Worm (Caenorhabditis elegans) whole organism, young adult: ENCODE measurements around the gene R02E4.3.

Source experiments
- B0035.1 ChIP-seq: sonication (generic microtip); optimal IDR thresholded peaks from 2 replicates; lab custom pipeline; 2016; ENCODE audit warnings: missing genetic modification characterization, mild to moderate bottlenecking, missing compliant biosample characterization, missing genotype, missing genetic modification reagents
- B0261.1 ChIP-seq: sonication (generic microtip); optimal IDR thresholded peaks from 2 replicates; lab custom pipeline; 2016; ENCODE audit warnings: mild to moderate bottlenecking, missing genetic modification characterization, moderate library complexity, missing compliant biosample characterization
- C06A6.2 ChIP-seq: fragments of 200-800 bp; sonication (Bioruptor generic); conservative IDR thresholded peaks from 2 replicates; pipeline ENCODE4 v1.3.6; 2022; ENCODE audit warnings: missing genetic modification characterization, missing compliant biosample characterization
- F49E8.2 ChIP-seq: sonication (generic microtip); optimal IDR thresholded peaks from 3 replicates; lab custom pipeline; 2017; ENCODE audit warnings: missing genetic modification characterization, mild to moderate bottlenecking, missing compliant biosample characterization, antibody characterized with exemption, moderate library complexity; ENCODE audit not compliant: insufficient read depth
- F52B5.7 ChIP-seq: sonication (generic microtip); optimal IDR thresholded peaks from 2 replicates; lab custom pipeline; 2016; ENCODE audit warnings: mild to moderate bottlenecking, missing genetic modification characterization, missing compliant biosample characterization
- F55B11.4 ChIP-seq: sonication (generic microtip); optimal IDR thresholded peaks from 2 replicates; lab custom pipeline; 2016; ENCODE audit warnings: missing compliant biosample characterization, missing genetic modification characterization, borderline replicate concordance; ENCODE audit not compliant: insufficient read depth
- F57A8.1 ChIP-seq: fragments of 200-800 bp; sonication (Bioruptor generic); optimal IDR thresholded peaks from 2 replicates; lab custom pipeline; 2018; ENCODE audit warnings: mild to moderate bottlenecking, missing genetic modification characterization, moderate library complexity, missing compliant biosample characterization
- F57C9.4 ChIP-seq: sonication (generic microtip); optimal IDR thresholded peaks from 2 replicates; lab custom pipeline; 2017; ENCODE audit warnings: mild to moderate bottlenecking, missing genetic modification characterization, missing compliant biosample characterization
- K11D2.4 ChIP-seq: fragments of 200-800 bp; sonication (Bioruptor generic); IDR thresholded peaks from 2 replicates; pipeline ENCODE4 v1.3.6; 2022; ENCODE audit warnings: missing genetic modification reagents, missing genetic modification characterization, missing compliant biosample characterization
- T26A5.8 ChIP-seq: sonication (generic microtip); optimal IDR thresholded peaks from 2 replicates; lab custom pipeline; 2016; ENCODE audit warnings: missing genetic modification characterization, missing compliant biosample characterization
- Y53G8AR.9 ChIP-seq: fragments of 200-800 bp; sonication (Bioruptor generic); conservative IDR thresholded peaks from 2 replicates; pipeline ENCODE4 v1.3.6; 2022; ENCODE audit warnings: missing genetic modification reagents, missing genetic modification characterization, missing compliant biosample characterization
- Y79H2A.3 ChIP-seq: fragments of 200-800 bp; sonication (Bioruptor generic); conservative IDR thresholded peaks from 2 replicates; pipeline ENCODE4 v1.3.6; 2022; ENCODE audit warnings: missing genetic modification reagents, missing genetic modification characterization, missing compliant biosample characterization
- aptf-2 ChIP-seq: fragments of 200-800 bp; sonication (Bioruptor generic); conservative IDR thresholded peaks from 2 replicates; pipeline ENCODE4 v1.3.6; 2022; ENCODE audit warnings: missing genetic modification reagents, missing genetic modification characterization, missing compliant biosample characterization
- atf-7 ChIP-seq: sonication (generic microtip); optimal IDR thresholded peaks from 2 replicates; lab custom pipeline; 2017; ENCODE audit warnings: mild to moderate bottlenecking, missing genetic modification characterization, missing compliant biosample characterization
- attf-3 ChIP-seq: fragments of 200-800 bp; sonication (Bioruptor generic); conservative IDR thresholded peaks from 2 replicates; pipeline ENCODE4 v1.3.6; 2022; ENCODE audit warnings: missing genetic modification reagents, missing genetic modification characterization, missing compliant biosample characterization
- attf-5 ChIP-seq: fragments of 200-800 bp; sonication (Bioruptor generic); optimal IDR thresholded peaks from 2 replicates; lab custom pipeline; 2018; ENCODE audit warnings: mild to moderate bottlenecking, missing genetic modification characterization, missing compliant biosample characterization
- attf-6 ChIP-seq: fragments of 200-800 bp; sonication (Bioruptor generic); IDR thresholded peaks from 2 replicates; pipeline ENCODE4 v1.3.6; 2022; ENCODE audit warnings: missing genetic modification reagents, missing genetic modification characterization, missing compliant biosample characterization
- ceh-100 ChIP-seq: fragments of 200-800 bp; sonication (Bioruptor generic); IDR thresholded peaks from 2 replicates; pipeline ENCODE4 v1.3.6; 2022; ENCODE audit warnings: missing genetic modification reagents, missing genetic modification characterization, missing compliant biosample characterization
- ceh-58 ChIP-seq: fragments of 200-800 bp; sonication (Bioruptor generic); IDR thresholded peaks from 2 replicates; pipeline ENCODE4 v1.3.6; 2022; ENCODE audit warnings: missing genetic modification characterization, missing compliant biosample characterization
- ceh-79 ChIP-seq: sonication (generic microtip); optimal IDR thresholded peaks from 2 replicates; lab custom pipeline; 2017; ENCODE audit warnings: mild to moderate bottlenecking, missing genetic modification characterization, missing compliant biosample characterization
- chd-7 ChIP-seq: sonication (generic microtip); optimal IDR thresholded peaks from 2 replicates; lab custom pipeline; 2016; ENCODE audit warnings: mild to moderate bottlenecking, missing genetic modification characterization, moderate library complexity, missing compliant biosample characterization
- die-1 ChIP-seq: sonication (generic microtip); optimal IDR thresholded peaks from 2 replicates; lab custom pipeline; 2016; ENCODE audit warnings: missing genotype, mild to moderate bottlenecking, missing genetic modification characterization, missing compliant biosample characterization
- dox-1 ChIP-seq: fragments of 200-800 bp; sonication (Bioruptor generic); IDR thresholded peaks from 2 replicates; pipeline ENCODE4 v1.3.6; 2022; ENCODE audit warnings: missing genetic modification reagents, missing genetic modification characterization, missing compliant biosample characterization
- dpl-1 ChIP-seq: fragments of 150-350 bp; optimal IDR thresholded peaks from 2 replicates; lab custom pipeline; 2014; ENCODE audit warnings: missing biosample characterization, missing genetic modification reagents, missing genetic modification characterization
- egl-18 ChIP-seq: fragments of 200-800 bp; sonication (Bioruptor generic); IDR thresholded peaks from 2 replicates; pipeline ENCODE4 v1.3.6; 2022; ENCODE audit warnings: missing genetic modification reagents, missing genetic modification characterization, missing compliant biosample characterization
- ekl-4 ChIP-seq: fragments of 200-800 bp; sonication (Bioruptor generic); IDR thresholded peaks from 2 replicates; pipeline ENCODE4 v1.3.6; 2022; ENCODE audit warnings: missing genetic modification reagents, missing genetic modification characterization, missing compliant biosample characterization
- him-1 ChIP-seq: sonication (generic microtip); optimal IDR thresholded peaks from 2 replicates; lab custom pipeline; 2016; ENCODE audit warnings: missing genotype, missing genetic modification reagents, missing genetic modification characterization, missing compliant biosample characterization
- hrde-1 ChIP-seq: sonication (generic microtip); optimal IDR thresholded peaks from 2 replicates; lab custom pipeline; 2016; ENCODE audit warnings: missing genetic modification characterization, mild to moderate bottlenecking, missing compliant biosample characterization, moderate library complexity, missing genotype, missing genetic modification reagents, borderline replicate concordance
- lag-1 ChIP-seq: fragments of 200-800 bp; sonication (Bioruptor generic); IDR thresholded peaks from 2 replicates; pipeline ENCODE4 v1.3.6; 2022; ENCODE audit warnings: missing genetic modification reagents, missing genetic modification characterization, missing compliant biosample characterization
- lin-26 ChIP-seq: fragments of 200-800 bp; sonication (Bioruptor generic); IDR thresholded peaks from 2 replicates; pipeline ENCODE4 v1.3.6; 2022; ENCODE audit warnings: missing genetic modification reagents, missing genetic modification characterization, missing compliant biosample characterization
- lin-35 ChIP-seq, 3 experiments: fragments of 150-350 bp in 2 of 3; sonication (generic microtip) in 1 of 3; optimal IDR thresholded peaks; 2 replicates each; lab custom pipeline; 2014 to 2018; ENCODE audit warnings: missing biosample characterization in 3 of 3, missing genetic modification characterization in 3 of 3, missing genetic modification reagents in 3 of 3
- lin-40 ChIP-seq: sonication (generic microtip); optimal IDR thresholded peaks from 2 replicates; lab custom pipeline; 2016; ENCODE audit warnings: missing genetic modification characterization, mild to moderate bottlenecking, missing compliant biosample characterization, missing genotype, missing genetic modification reagents
- lin-54 ChIP-seq: fragments of 200-800 bp; sonication (Bioruptor generic); optimal IDR thresholded peaks from 2 replicates; lab custom pipeline; 2018; ENCODE audit warnings: mild to moderate bottlenecking, missing genetic modification characterization, missing compliant biosample characterization
- lir-1 ChIP-seq: fragments of 200-800 bp; sonication (Bioruptor generic); conservative IDR thresholded peaks from 2 replicates; pipeline ENCODE4 v1.3.6; 2022; ENCODE audit warnings: missing genetic modification reagents, missing genetic modification characterization, missing compliant biosample characterization
- mes-4 ChIP-seq: sonication (generic microtip); optimal IDR thresholded peaks from 2 replicates; lab custom pipeline; 2016; ENCODE audit warnings: missing genotype, missing genetic modification characterization, missing compliant biosample characterization
- nfyb-1 ChIP-seq: fragments of 200-800 bp; sonication (Bioruptor generic); IDR thresholded peaks from 2 replicates; pipeline ENCODE4 v1.3.6; 2022; ENCODE audit warnings: missing genetic modification reagents, missing genetic modification characterization, missing compliant biosample characterization
- nhr-120 ChIP-seq: fragments of 200-800 bp; sonication (Bioruptor generic); IDR thresholded peaks from 2 replicates; pipeline ENCODE4 v1.3.6; 2022; ENCODE audit warnings: missing genetic modification characterization, missing compliant biosample characterization
- nhr-90 ChIP-seq: sonication (generic microtip); optimal IDR thresholded peaks from 2 replicates; lab custom pipeline; 2016; ENCODE audit warnings: missing genotype, mild to moderate bottlenecking, missing genetic modification characterization, missing compliant biosample characterization
- pbrm-1 ChIP-seq: fragments of 200-800 bp; sonication (Bioruptor generic); IDR thresholded peaks from 2 replicates; pipeline ENCODE4 v1.3.6; 2022; ENCODE audit warnings: missing genetic modification reagents, missing genetic modification characterization, missing compliant biosample characterization
- repo-1 ChIP-seq: sonication (generic microtip); optimal IDR thresholded peaks from 2 replicates; lab custom pipeline; 2017; ENCODE audit warnings: mild to moderate bottlenecking, missing genetic modification characterization, missing compliant biosample characterization
- rpc-1 ChIP-seq, 2 experiments: fragments of 150-350 bp in 1 of 2; sonication (generic microtip) in 1 of 2; optimal IDR thresholded peaks; 2 replicates each; lab custom pipeline; 2014 to 2018; ENCODE audit warnings: missing biosample characterization in 1 of 2, missing genetic modification characterization in 1 of 2, missing genetic modification reagents in 1 of 2, missing genotype in 1 of 2
- sea-2 ChIP-seq: fragments of 200-800 bp; sonication (Bioruptor generic); IDR thresholded peaks from 2 replicates; pipeline ENCODE4 v1.3.6; 2022; ENCODE audit warnings: missing genetic modification characterization, missing compliant biosample characterization
- snpc-1.1 ChIP-seq: sonication (generic microtip); optimal IDR thresholded peaks from 2 replicates; lab custom pipeline; 2017; ENCODE audit warnings: missing genetic modification characterization, mild to moderate bottlenecking, missing compliant biosample characterization, antibody characterized with exemption, moderate library complexity, missing genotype, missing genetic modification reagents; ENCODE audit not compliant: insufficient read depth
- tbp1 ChIP-seq: fragments of 200-800 bp; sonication (Bioruptor generic); optimal IDR thresholded peaks from 2 replicates; lab custom pipeline; 2018; ENCODE audit warnings: mild to moderate bottlenecking, missing genetic modification characterization, missing compliant biosample characterization
- tbx-9 ChIP-seq: sonication (generic microtip); optimal IDR thresholded peaks from 2 replicates; lab custom pipeline; 2016; ENCODE audit warnings: borderline replicate concordance, missing genetic modification characterization, inconsistent platforms, missing compliant biosample characterization
- tlf-1 ChIP-seq: fragments of 200-800 bp; sonication (Bioruptor generic); optimal IDR thresholded peaks from 2 replicates; lab custom pipeline; 2018; ENCODE audit warnings: mild to moderate bottlenecking, missing genetic modification characterization, missing compliant biosample characterization
- unc-62 ChIP-seq: fragments of 150-350 bp; optimal IDR thresholded peaks from 2 replicates; lab custom pipeline; 2014; ENCODE audit warnings: missing biosample characterization, missing genetic modification reagents, missing genetic modification characterization
- ztf-18 ChIP-seq: sonication (generic microtip); optimal IDR thresholded peaks from 2 replicates; lab custom pipeline; 2016; ENCODE audit warnings: missing genotype, mild to moderate bottlenecking, missing genetic modification characterization, missing compliant biosample characterization
- ztf-25 ChIP-seq: fragments of 200-800 bp; sonication (Bioruptor generic); IDR thresholded peaks from 2 replicates; pipeline ENCODE4 v1.3.6; 2022; ENCODE audit warnings: missing genetic modification reagents, missing genetic modification characterization, missing compliant biosample characterization

Gene R02E4.3

DNA sequence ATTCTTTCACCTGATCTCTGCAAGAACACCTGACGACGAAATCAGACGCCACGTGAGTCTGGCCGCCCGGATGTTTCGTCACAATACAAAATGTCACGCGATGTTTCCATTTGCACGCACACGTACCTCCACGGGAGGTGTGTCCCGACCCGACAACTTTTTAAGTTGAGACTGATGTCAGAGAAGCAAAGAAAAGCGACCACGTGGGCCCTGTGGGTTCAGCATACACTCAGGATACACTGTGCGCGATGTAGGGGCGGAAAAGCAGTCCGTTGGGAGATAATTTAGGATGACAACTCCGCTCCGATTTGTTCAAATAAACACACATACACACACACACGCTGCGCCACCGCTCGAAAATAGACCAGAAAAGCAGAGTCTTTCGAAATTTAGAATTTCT is 40.3 kb upstream of the R02E4.3 start (continued):
- TF ChIP-seq lin-26 (GFP tag; lab: Robert Waterston, UW): peak; percentile 51; the same call in 1 of the 2 replicates
- TF ChIP-seq nfyb-1 (GFP tag; lab: Robert Waterston, UW): peak; percentile 81
- no peak for TF ChIP-seq F52B5.7 (tag; lab: Kevin White, UChicago)
- no peak for TF ChIP-seq tbx-9 (tag; lab: Kevin White, UChicago)
- no peak for TF ChIP-seq ztf-18 (tag; lab: Kevin White, UChicago)
- TF ChIP-seq sea-2 (GFP tag; lab: Robert Waterston, UW): no peak
- TF ChIP-seq attf-3 (GFP tag; lab: Robert Waterston, UW): no peak
- TF ChIP-seq K11D2.4 (GFP tag; lab: Robert Waterston, UW): peak; percentile 86
- no peak for TF ChIP-seq ceh-100 (GFP tag; lab: Robert Waterston, UW)
- no peak for TF ChIP-seq ekl-4 (GFP tag; lab: Robert Waterston, UW)
- TF ChIP-seq atf-7 (tag; lab: Kevin White, UChicago): peak; percentile 64
- no peak for TF ChIP-seq lag-1 (GFP tag; lab: Robert Waterston, UW)
- TF ChIP-seq dpl-1 (GFP tag; lab: Kevin White, UChicago): no peak
- no peak for TF ChIP-seq F49E8.2
- no peak for TF ChIP-seq F55B11.4 (tag; lab: Kevin White, UChicago)
- TF ChIP-seq nhr-120 (GFP tag; lab: Robert Waterston, UW): no peak
- TF ChIP-seq pbrm-1 (GFP tag; lab: Robert Waterston, UW): peak; percentile 65; the same call in 1 of the 2 replicates
- TF ChIP-seq snpc-1.1 (tag; lab: Kevin White, UChicago): no peak
- TF ChIP-seq T26A5.8: no peak
- TF ChIP-seq hrde-1: no peak
- TF ChIP-seq mes-4 (tag; lab: Kevin White, UChicago): no peak
- no peak for TF ChIP-seq ztf-25 (GFP tag; lab: Robert Waterston, UW)
- TF ChIP-seq B0261.1 (tag; lab: Kevin White, UChicago): no peak
- no peak for TF ChIP-seq ceh-58 (GFP tag; lab: Robert Waterston, UW)
- no peak for TF ChIP-seq B0035.1 (tag; lab: Kevin White, UChicago)
- TF ChIP-seq unc-62 (GFP tag; lab: Kevin White, UChicago): no peak
- TF ChIP-seq lin-54: peak; percentile 32
- TF ChIP-seq aptf-2 (GFP tag; lab: Robert Waterston, UW): no peak
- peak in 1 of 3 experiments; percentile 39 for TF ChIP-seq lin-35 (GFP tag; optimal IDR thresholded peaks at IDR 0.05; lab: Kevin White, UChicago)
- no peak for TF ChIP-seq ceh-79 (tag; lab: Kevin White, UChicago)
- no peak for TF ChIP-seq him-1 (tag; lab: Kevin White, UChicago)
- TF ChIP-seq F57A8.1 (GFP tag; lab: Kevin White, UChicago): no peak
- TF ChIP-seq dox-1 (GFP tag; lab: Robert Waterston, UW): peak; percentile 71
- TF ChIP-seq rpc-1 (optimal IDR thresholded peaks at IDR 0.05; lab: Kevin White, UChicago): no peak
- no peak for TF ChIP-seq rpc-1 (tag; optimal IDR thresholded peaks at IDR 0.05; lab: Kevin White, UChicago)
- TF ChIP-seq C06A6.2 (GFP tag; lab: Robert Waterston, UW): peak; percentile 79
- TF ChIP-seq Y79H2A.3: no peak
- TF ChIP-seq tlf-1: peak; percentile 50
- no peak for TF ChIP-seq egl-18
- no peak for TF ChIP-seq lir-1 (GFP tag; lab: Robert Waterston, UW)
- TF ChIP-seq Y53G8AR.9 (GFP tag; lab: Robert Waterston, UW): peak; percentile 42; the same call in 1 of the 2 replicates
- peak; percentile 41 for TF ChIP-seq nhr-90 (tag; lab: Kevin White, UChicago)
- peak; percentile 71 for TF ChIP-seq attf-5 (GFP tag; lab: Kevin White, UChicago)
- TF ChIP-seq repo-1 (tag; lab: Kevin White, UChicago): no peak
- TF ChIP-seq die-1 (tag; lab: Kevin White, UChicago): peak; percentile 17
- TF ChIP-seq tbp1 (GFP tag; lab: Kevin White, UChicago): peak; percentile 56
- peak; percentile 92 for TF ChIP-seq chd-7 (tag; lab: Kevin White, UChicago)
- TF ChIP-seq attf-6 (GFP tag; lab: Robert Waterston, UW): no peak
- TF ChIP-seq lin-40 (tag; lab: Kevin White, UChicago): peak; percentile 41
- TF ChIP-seq F57C9.4 (tag; lab: Kevin White, UChicago): no peak
